Fruit fly (Drosophila melanogaster): ENCODE data around the gene Fibp.

DNA sequence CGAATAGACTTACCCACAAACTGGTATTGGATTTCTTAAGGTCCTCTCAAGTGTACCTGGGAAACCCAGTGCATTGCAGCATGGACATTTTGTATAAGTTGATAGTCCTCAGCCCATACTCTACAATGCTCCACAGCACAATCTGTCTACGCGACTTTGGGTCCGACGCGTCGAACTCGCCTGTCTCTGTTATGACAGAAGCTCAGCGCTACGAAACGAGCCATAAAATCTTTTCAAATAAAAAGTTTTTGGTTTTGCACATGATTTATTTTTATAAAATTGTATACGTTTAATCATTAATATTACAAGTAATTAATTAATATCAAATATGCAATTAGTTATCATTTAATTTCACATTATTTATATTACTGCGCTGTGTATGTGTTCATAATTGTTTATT, 49.5 kb upstream of the Fibp start:
- no peak for TF ChIP-seq CG13204 (GFP tag; optimal IDR thresholded peaks at IDR 0.05)
- TF ChIP-seq CG4496 (GFP tag; IDR thresholded peaks at IDR 0.05), result no peak
- no peak for TF ChIP-seq gl (tag; optimal IDR thresholded peaks at IDR 0.05)
- no peak for TF ChIP-seq CG10348 (GFP tag; IDR thresholded peaks at IDR 0.05)
- no peak for TF ChIP-seq CG12605 (GFP tag; IDR thresholded peaks at IDR 0.05)
- TF ChIP-seq CG8159 (tag; optimal IDR thresholded peaks at IDR 0.05), result no peak
- no peak for TF ChIP-seq CG32121 (GFP tag; IDR thresholded peaks at IDR 0.05)
- no peak for TF ChIP-seq CG17806 (tag; optimal IDR thresholded peaks at IDR 0.05)
